Fruit fly (Drosophila melanogaster) whole organism, embryonic: Measurements from ENCODE around the gene T48.
A peak's percentile ranks its signal among the peaks of the same experiment; 100 is the strongest.

Experiments
- Bgb ChIP-seq: fragments of 200-800 bp; sonication (Bioruptor generic); IDR thresholded peaks from 2 replicates; pipeline ENCODE4 v1.3.6; 2022; ENCODE audit warnings: missing biosample characterization, missing genetic modification characterization; ENCODE audit not compliant: partially characterized antibody
- BtbVII ChIP-seq: fragments of 200-800 bp; sonication (Bioruptor generic); optimal IDR thresholded peaks from 3 replicates; lab custom pipeline; 2017; ENCODE audit warnings: missing biosample characterization, mild to moderate bottlenecking, missing genetic modification characterization
- Bteb2 ChIP-seq: fragments of 200-800 bp; sonication (Bioruptor generic); optimal IDR thresholded peaks from 2 replicates; lab custom pipeline; 2016; ENCODE audit warnings: missing biosample characterization, missing genetic modification characterization
- CG10147 ChIP-seq: fragments of 200-800 bp; sonication (Bioruptor generic); optimal IDR thresholded peaks from 2 replicates; lab custom pipeline; 2019; ENCODE audit warnings: missing biosample characterization, mild to moderate bottlenecking, missing genetic modification characterization, moderate library complexity
- CG10462 ChIP-seq: fragments of 200-800 bp; sonication (Bioruptor generic); optimal IDR thresholded peaks from 2 replicates; lab custom pipeline; 2016; ENCODE audit warnings: missing biosample characterization, missing genetic modification characterization
- CG10959 ChIP-seq: fragments of 200-800 bp; sonication (Bioruptor generic); IDR thresholded peaks from 2 replicates; pipeline ENCODE4 v1.3.6; 2022; ENCODE audit warnings: missing biosample characterization, missing genetic modification characterization
- CG11723 ChIP-seq: fragments of 200-800 bp; sonication (Bioruptor generic); optimal IDR thresholded peaks from 2 replicates; lab custom pipeline; 2017; ENCODE audit warnings: missing biosample characterization, mild to moderate bottlenecking, missing genetic modification characterization
- CG13287 ChIP-seq: fragments of 200-800 bp; sonication (Bioruptor generic); IDR thresholded peaks from 2 replicates; pipeline ENCODE4 v1.3.6; 2022; ENCODE audit warnings: missing biosample characterization, missing genetic modification characterization; ENCODE audit not compliant: partially characterized antibody
- CG14050 ChIP-seq: fragments of 200-800 bp; sonication (Bioruptor generic); IDR thresholded peaks from 3 replicates; pipeline ENCODE4 v1.3.6; 2022; ENCODE audit warnings: missing biosample characterization, missing genetic modification characterization
- CG14667 ChIP-seq: fragments of 200-800 bp; sonication (Bioruptor generic); IDR thresholded peaks from 2 replicates; pipeline ENCODE4 v1.3.6; 2022; ENCODE audit warnings: missing biosample characterization, missing genetic modification characterization
- CG15269 ChIP-seq: fragments of 200-800 bp; sonication (Bioruptor generic); optimal IDR thresholded peaks from 2 replicates; lab custom pipeline; 2018; ENCODE audit warnings: missing biosample characterization, mild to moderate bottlenecking, missing genetic modification characterization, moderate library complexity
- CG15696 ChIP-seq: fragments of 200-800 bp; sonication (Bioruptor generic); optimal IDR thresholded peaks from 2 replicates; lab custom pipeline; 2019; ENCODE audit warnings: missing biosample characterization, mild to moderate bottlenecking, missing genetic modification characterization, moderate library complexity
- CG2875 ChIP-seq: fragments of 200-800 bp; sonication (Bioruptor generic); optimal IDR thresholded peaks from 2 replicates; lab custom pipeline; 2017; ENCODE audit warnings: missing biosample characterization, mild to moderate bottlenecking, missing genetic modification characterization, missing genetic modification reagents
- CG32772 ChIP-seq: fragments of 200-800 bp; sonication (Bioruptor generic); IDR thresholded peaks from 2 replicates; pipeline ENCODE4 v1.3.6; 2022; ENCODE audit warnings: missing biosample characterization, missing genetic modification characterization
- CG3407 ChIP-seq: fragments of 200-800 bp; sonication (Bioruptor generic); optimal IDR thresholded peaks from 2 replicates; lab custom pipeline; 2018; ENCODE audit warnings: missing biosample characterization, mild to moderate bottlenecking, missing genetic modification characterization
- CG4328 ChIP-seq: fragments of 200-800 bp; sonication (Bioruptor generic); optimal IDR thresholded peaks from 3 replicates; lab custom pipeline; 2017; ENCODE audit warnings: missing biosample characterization, missing genetic modification reagents, missing genetic modification characterization
- CG4404 ChIP-seq: fragments of 200-800 bp; sonication (Bioruptor generic); IDR thresholded peaks from 2 replicates; pipeline ENCODE4 v1.3.6; 2022; ENCODE audit warnings: missing biosample characterization, missing genetic modification characterization
- CG4730 ChIP-seq: fragments of 200-800 bp; sonication (Bioruptor generic); IDR thresholded peaks from 2 replicates; pipeline ENCODE4 v1.3.6; 2022; ENCODE audit warnings: missing biosample characterization, missing genetic modification characterization
- CG6654 ChIP-seq: fragments of 200-800 bp; sonication (Bioruptor generic); optimal IDR thresholded peaks from 2 replicates; lab custom pipeline; 2017; ENCODE audit warnings: missing biosample characterization, mild to moderate bottlenecking, missing genetic modification characterization
- CG7839 ChIP-seq: fragments of 200-800 bp; sonication (Bioruptor generic); optimal IDR thresholded peaks from 3 replicates; lab custom pipeline; 2018; ENCODE audit warnings: missing biosample characterization, mild to moderate bottlenecking, missing genetic modification characterization, moderate library complexity
- CG8478 ChIP-seq: fragments of >200 bp; optimal IDR thresholded peaks from 2 replicates; lab custom pipeline; 2018
- CG8944 ChIP-seq: fragments of 200-800 bp; sonication (Bioruptor generic); optimal IDR thresholded peaks from 3 replicates; lab custom pipeline; 2016; ENCODE audit warnings: missing biosample characterization, missing genetic modification characterization
- CG9609 ChIP-seq: fragments of 200-800 bp; sonication (Bioruptor generic); optimal IDR thresholded peaks from 3 replicates; lab custom pipeline; 2016; ENCODE audit warnings: missing biosample characterization, missing genetic modification characterization
- CG9876 ChIP-seq: fragments of 200-800 bp; sonication (Bioruptor generic); optimal IDR thresholded peaks from 2 replicates; lab custom pipeline; 2016; ENCODE audit warnings: missing biosample characterization, missing genetic modification characterization
- Dref ChIP-seq: fragments of 200-800 bp; sonication (Bioruptor generic); IDR thresholded peaks from 2 replicates; pipeline ENCODE4 v1.3.6; 2022; ENCODE audit warnings: missing biosample characterization, missing genetic modification characterization
- E2f2 ChIP-seq: fragments of 200-800 bp; sonication (Bioruptor generic); IDR thresholded peaks from 2 replicates; pipeline ENCODE4 v1.3.6; 2022; ENCODE audit warnings: missing biosample characterization, missing genetic modification characterization
- Ets65A ChIP-seq: fragments of 200-800 bp; sonication (Bioruptor generic); peaks from one replicate; lab custom pipeline; 2016; ENCODE audit warnings: missing biosample characterization, missing genetic modification characterization
- Hmr ChIP-seq: fragments of 200-800 bp; sonication (Bioruptor generic); optimal IDR thresholded peaks from 3 replicates; lab custom pipeline; 2017; ENCODE audit warnings: mild to moderate bottlenecking, missing biosample characterization, missing genetic modification reagents, missing genetic modification characterization
- Lhr ChIP-seq: fragments of 200-800 bp; sonication (Bioruptor generic); optimal IDR thresholded peaks from 3 replicates; lab custom pipeline; 2017; ENCODE audit warnings: mild to moderate bottlenecking, missing biosample characterization, missing genetic modification reagents, missing genetic modification characterization
- MESR4 ChIP-seq: fragments of 200-800 bp; sonication (Bioruptor generic); optimal IDR thresholded peaks from 2 replicates; lab custom pipeline; 2018; ENCODE audit warnings: missing biosample characterization, mild to moderate bottlenecking, missing genetic modification characterization, moderate library complexity
- Neu2 ChIP-seq: fragments of 200-800 bp; sonication (Bioruptor generic); optimal IDR thresholded peaks from 3 replicates; lab custom pipeline; 2016; ENCODE audit warnings: missing biosample characterization, missing genetic modification characterization, borderline replicate concordance
- Nf-YB ChIP-seq: fragments of 200-800 bp; sonication (Bioruptor generic); optimal IDR thresholded peaks from 3 replicates; lab custom pipeline; 2019; ENCODE audit warnings: missing biosample characterization, mild to moderate bottlenecking, missing genetic modification characterization, moderate library complexity
- Stat92E ChIP-seq, 3 experiments: fragments of >200 bp in 2 of 3; fragments of 200-800 bp in 1 of 3; sonication (Bioruptor generic) in 1 of 3; optimal IDR thresholded peaks; 2 replicates each; lab custom pipeline; 2017 to 2019; ENCODE audit warnings: missing biosample characterization in 3 of 3, missing genetic modification characterization in 3 of 3, mild to moderate bottlenecking in 1 of 3, moderate library complexity in 1 of 3
- TFAM ChIP-seq: fragments of 200-800 bp; sonication (Bioruptor generic); optimal IDR thresholded peaks from 2 replicates; lab custom pipeline; 2017; ENCODE audit warnings: missing biosample characterization, missing genetic modification characterization, inconsistent platforms
- ash1 ChIP-seq: fragments of 200-800 bp; sonication (Bioruptor generic); optimal IDR thresholded peaks from 2 replicates; lab custom pipeline; 2018; ENCODE audit warnings: missing biosample characterization, mild to moderate bottlenecking, missing genetic modification characterization
- corto ChIP-seq: fragments of 200-800 bp; sonication (Bioruptor generic); optimal IDR thresholded peaks from 2 replicates; lab custom pipeline; 2016; ENCODE audit warnings: missing biosample characterization, mild to moderate bottlenecking, missing genetic modification characterization, moderate library complexity
- emc ChIP-seq: fragments of 200-800 bp; sonication (Bioruptor generic); optimal IDR thresholded peaks from 2 replicates; lab custom pipeline; 2016; ENCODE audit warnings: missing biosample characterization, missing genetic modification characterization
- fd64A ChIP-seq: fragments of 200-800 bp; sonication (Bioruptor generic); optimal IDR thresholded peaks from 3 replicates; lab custom pipeline; 2018; ENCODE audit warnings: missing biosample characterization, mild to moderate bottlenecking, missing genetic modification characterization
- grn ChIP-seq: fragments of 200-800 bp; sonication (Bioruptor generic); optimal IDR thresholded peaks from 3 replicates; lab custom pipeline; 2017; ENCODE audit warnings: missing biosample characterization, missing genetic modification characterization
- kni ChIP-seq: fragments of 200-800 bp; sonication (Bioruptor generic); optimal IDR thresholded peaks from 3 replicates; lab custom pipeline; 2017; ENCODE audit warnings: mild to moderate bottlenecking, missing biosample characterization, missing genetic modification reagents, missing genetic modification characterization
- knrl ChIP-seq: fragments of 200-800 bp; sonication (Bioruptor generic); IDR thresholded peaks from 3 replicates; pipeline ENCODE4 v1.3.6; 2022; ENCODE audit warnings: missing biosample characterization, missing genetic modification characterization; ENCODE audit not compliant: partially characterized antibody
- lilli ChIP-seq: fragments of 200-800 bp; sonication (Bioruptor generic); optimal IDR thresholded peaks from 3 replicates; lab custom pipeline; 2016; ENCODE audit warnings: missing biosample characterization, missing genetic modification characterization
- mirr ChIP-seq: fragments of 200-800 bp; sonication (Bioruptor generic); optimal IDR thresholded peaks from 3 replicates; lab custom pipeline; 2018; ENCODE audit warnings: missing biosample characterization, mild to moderate bottlenecking, missing genetic modification characterization
- nom ChIP-seq: fragments of 200-800 bp; sonication (Bioruptor generic); optimal IDR thresholded peaks from 2 replicates; lab custom pipeline; 2017; ENCODE audit warnings: missing biosample characterization, missing genetic modification characterization, mild to moderate bottlenecking, moderate library complexity, missing genetic modification reagents
- oc ChIP-seq: fragments of 200-800 bp; sonication (Bioruptor generic); optimal IDR thresholded peaks from 2 replicates; lab custom pipeline; 2018; ENCODE audit warnings: missing biosample characterization, mild to moderate bottlenecking, missing genetic modification characterization, moderate library complexity
- pan ChIP-seq, 4 experiments: fragments of >200 bp in 3 of 4; fragments of 200-800 bp in 1 of 4; sonication (Bioruptor generic) in 1 of 4; optimal IDR thresholded peaks in 3 of 4; IDR thresholded peaks in 1 of 4; 2 replicates each; pipeline versions ENCODE4 v1.3.6 to Lab custom; 2017 to 2022; ENCODE audit warnings: missing biosample characterization in 2 of 4, missing genetic modification characterization in 2 of 4, mixed read lengths in 1 of 4
- shn ChIP-seq: fragments of 200-800 bp; sonication (Bioruptor generic); optimal IDR thresholded peaks from 3 replicates; lab custom pipeline; 2016; ENCODE audit warnings: missing biosample characterization, missing genetic modification characterization
- slbo ChIP-seq: fragments of 200-800 bp; sonication (Bioruptor generic); IDR thresholded peaks from 2 replicates; pipeline ENCODE4 v1.3.6; 2022; ENCODE audit warnings: missing biosample characterization, missing genetic modification characterization
- tin ChIP-seq: fragments of 200-800 bp; sonication (Bioruptor generic); optimal IDR thresholded peaks from 3 replicates; lab custom pipeline; 2016; ENCODE audit warnings: missing biosample characterization, missing genetic modification characterization
- vfl ChIP-seq: fragments of 200-800 bp; sonication (Bioruptor generic); optimal IDR thresholded peaks from 2 replicates; lab custom pipeline; 2016; ENCODE audit warnings: missing biosample characterization, missing genetic modification characterization
- vvl ChIP-seq: fragments of 200-800 bp; sonication (Bioruptor generic); IDR thresholded peaks from 2 replicates; pipeline ENCODE4 v1.3.6; 2022; ENCODE audit warnings: missing biosample characterization, missing genetic modification characterization

Gene T48

dm6 chr3R:26937423-26937822, 55.9 kb downstream of the T48 start (continued):
- TF ChIP-seq Dref (GFP tag; lab: Robert Waterston, UW) (no peak), CG2875 (GFP tag; lab: Kevin White, UChicago) (peak; percentile 20), oc (tag; lab: Kevin White, UChicago) (no peak), kni (no peak), Ets65A (GFP tag; lab: Kevin White, UChicago) (peak; percentile 94), Hmr (GFP tag; lab: Kevin White, UChicago) (no peak), pan (optimal IDR thresholded peaks at IDR 0.05; lab: Kevin White, UChicago) (no peak), pan (GFP tag; optimal IDR thresholded peaks at IDR 0.05 in 1 of 2, IDR thresholded peaks at IDR 0.05 in 1 of 2) (no peak), Neu2 (GFP tag; lab: Kevin White, UChicago) (no peak), CG4730 (GFP tag; lab: Robert Waterston, UW) (no peak), CG10147 (GFP tag; lab: Kevin White, UChicago) (peak; percentile 50), CG32772 (GFP tag; lab: Robert Waterston, UW) (no peak), TFAM (GFP tag; lab: Kevin White, UChicago) (no peak), MESR4 (no peak), CG9876 (GFP tag; lab: Kevin White, UChicago) (peak; percentile 10), vvl (GFP tag; lab: Robert Waterston, UW) (peak; percentile 65), ash1 (GFP tag; lab: Kevin White, UChicago) (no peak), Bteb2 (GFP tag; lab: Kevin White, UChicago) (no peak), CG13287 (GFP tag; lab: Robert Waterston, UW) (no peak), tin (GFP tag; lab: Kevin White, UChicago) (peak; percentile 38), CG11723 (GFP tag; lab: Kevin White, UChicago) (peak; percentile 25), slbo (GFP tag; lab: Robert Waterston, UW) (peak; percentile 46), CG8944 (GFP tag; lab: Kevin White, UChicago) (peak; percentile 12), CG9609 (peak; percentile 39), CG14050 (GFP tag; lab: Robert Waterston, UW) (no peak), CG15696 (no peak), mirr (GFP tag; lab: Kevin White, UChicago) (no peak), grn (GFP tag; lab: Kevin White, UChicago) (peak; percentile 82), CG4328 (GFP tag; lab: Kevin White, UChicago) (no peak), shn (GFP tag; lab: Kevin White, UChicago) (no peak), CG6654 (GFP tag; lab: Kevin White, UChicago) (no peak), fd64A (GFP tag; lab: Kevin White, UChicago) (no peak), corto (GFP tag; lab: Kevin White, UChicago) (no peak), nom (GFP tag; lab: Kevin White, UChicago) (no peak), Nf-YB (GFP tag; lab: Kevin White, UChicago) (no peak), E2f2 (GFP tag; lab: Robert Waterston, UW) (no peak), Lhr (no peak), BtbVII (peak; percentile 48), Stat92E (GFP tag; optimal IDR thresholded peaks at IDR 0.05; lab: Kevin White, UChicago) (no peak), CG15269 (tag; lab: Kevin White, UChicago) (peak; percentile 56), CG3407 (GFP tag; lab: Kevin White, UChicago) (peak; percentile 1), emc (GFP tag; lab: Kevin White, UChicago) (no peak), CG4404 (GFP tag; lab: Robert Waterston, UW) (no peak), CG14667 (GFP tag; lab: Robert Waterston, UW) (no peak), CG7839 (tag; lab: Kevin White, UChicago) (peak; percentile 65), CG8478 (lab: Kevin White, UChicago) (no peak), vfl (GFP tag; lab: Kevin White, UChicago) (no peak), lilli (GFP tag; lab: Kevin White, UChicago) (peak; percentile 40), CG10462 (GFP tag; lab: Kevin White, UChicago) (peak; percentile 11), CG10959 (no peak), knrl (GFP tag; lab: Robert Waterston, UW) (no peak), Bgb (GFP tag; lab: Robert Waterston, UW) (no peak)
